Worm (Caenorhabditis elegans) whole organism, young adult: ENCODE measurements around the gene T26C5.5.

ENCODE experiments used
- B0035.1 ChIP-seq: sonication (generic microtip); optimal IDR thresholded peaks from 2 replicates; lab custom pipeline; 2016; ENCODE audit warnings: missing genetic modification characterization, mild to moderate bottlenecking, missing compliant biosample characterization, missing genotype, missing genetic modification reagents
- B0261.1 ChIP-seq: sonication (generic microtip); optimal IDR thresholded peaks from 2 replicates; lab custom pipeline; 2016; ENCODE audit warnings: mild to moderate bottlenecking, missing genetic modification characterization, moderate library complexity, missing compliant biosample characterization
- D2030.7 ChIP-seq: fragments of 200-800 bp; sonication (Bioruptor generic); IDR thresholded peaks from 2 replicates; pipeline ENCODE4 v1.3.6; 2022; ENCODE audit warnings: missing genetic modification reagents, missing genetic modification characterization, missing compliant biosample characterization
- F33H1.4 ChIP-seq: fragments of 200-800 bp; sonication (Bioruptor generic); IDR thresholded peaks from 2 replicates; pipeline ENCODE4 v1.3.6; 2022; ENCODE audit warnings: missing genetic modification reagents, missing genetic modification characterization, missing compliant biosample characterization
- F55B11.4 ChIP-seq: sonication (generic microtip); optimal IDR thresholded peaks from 2 replicates; lab custom pipeline; 2016; ENCODE audit warnings: missing compliant biosample characterization, missing genetic modification characterization, borderline replicate concordance; ENCODE audit not compliant: insufficient read depth
- F57A8.1 ChIP-seq: fragments of 200-800 bp; sonication (Bioruptor generic); optimal IDR thresholded peaks from 2 replicates; lab custom pipeline; 2018; ENCODE audit warnings: mild to moderate bottlenecking, missing genetic modification characterization, moderate library complexity, missing compliant biosample characterization
- T07F8.4 ChIP-seq: sonication (generic microtip); optimal IDR thresholded peaks from 2 replicates; lab custom pipeline; 2016; ENCODE audit warnings: mild to moderate bottlenecking, missing genetic modification characterization, moderate library complexity, missing compliant biosample characterization
- T26A5.8 ChIP-seq: sonication (generic microtip); optimal IDR thresholded peaks from 2 replicates; lab custom pipeline; 2016; ENCODE audit warnings: missing genetic modification characterization, missing compliant biosample characterization
- Y53G8AR.9 ChIP-seq: fragments of 200-800 bp; sonication (Bioruptor generic); conservative IDR thresholded peaks from 2 replicates; pipeline ENCODE4 v1.3.6; 2022; ENCODE audit warnings: missing genetic modification reagents, missing genetic modification characterization, missing compliant biosample characterization
- Y95B8A.8 ChIP-seq: fragments of 200-800 bp; sonication (Bioruptor generic); IDR thresholded peaks from 2 replicates; pipeline ENCODE4 v1.3.6; 2022; ENCODE audit warnings: missing genetic modification reagents, missing genetic modification characterization, missing compliant biosample characterization
- ama-1 ChIP-seq, 3 experiments: fragments of 150-350 bp in 1 of 3; sonication (generic microtip) in 2 of 3; optimal IDR thresholded peaks; 2 replicates each; lab custom pipeline; 2014 to 2018; ENCODE audit warnings: missing biosample characterization in 2 of 3, missing genetic modification characterization in 2 of 3, missing genetic modification reagents in 2 of 3
- aptf-2 ChIP-seq: fragments of 200-800 bp; sonication (Bioruptor generic); conservative IDR thresholded peaks from 2 replicates; pipeline ENCODE4 v1.3.6; 2022; ENCODE audit warnings: missing genetic modification reagents, missing genetic modification characterization, missing compliant biosample characterization
- aptf-3 ChIP-seq: fragments of 200-800 bp; sonication (Bioruptor generic); IDR thresholded peaks from 2 replicates; pipeline ENCODE4 v1.3.6; 2022; ENCODE audit warnings: missing genetic modification characterization, missing compliant biosample characterization
- atf-7 ChIP-seq: sonication (generic microtip); optimal IDR thresholded peaks from 2 replicates; lab custom pipeline; 2017; ENCODE audit warnings: mild to moderate bottlenecking, missing genetic modification characterization, missing compliant biosample characterization
- athp-1 ChIP-seq: sonication (generic microtip); optimal IDR thresholded peaks from 2 replicates; lab custom pipeline; 2017; ENCODE audit warnings: mild to moderate bottlenecking, missing genetic modification characterization, missing compliant biosample characterization
- attf-6 ChIP-seq: fragments of 200-800 bp; sonication (Bioruptor generic); IDR thresholded peaks from 2 replicates; pipeline ENCODE4 v1.3.6; 2022; ENCODE audit warnings: missing genetic modification reagents, missing genetic modification characterization, missing compliant biosample characterization
- ceh-27 ChIP-seq: fragments of 200-800 bp; sonication (Bioruptor generic); optimal IDR thresholded peaks from 2 replicates; lab custom pipeline; 2018; ENCODE audit warnings: mild to moderate bottlenecking, missing genetic modification characterization, moderate library complexity, missing compliant biosample characterization
- chd-7 ChIP-seq: sonication (generic microtip); optimal IDR thresholded peaks from 2 replicates; lab custom pipeline; 2016; ENCODE audit warnings: mild to moderate bottlenecking, missing genetic modification characterization, moderate library complexity, missing compliant biosample characterization
- dpl-1 ChIP-seq: fragments of 150-350 bp; optimal IDR thresholded peaks from 2 replicates; lab custom pipeline; 2014; ENCODE audit warnings: missing biosample characterization, missing genetic modification reagents, missing genetic modification characterization
- efl-1 ChIP-seq: fragments of 150-350 bp; optimal IDR thresholded peaks from 2 replicates; lab custom pipeline; 2014; ENCODE audit warnings: missing biosample characterization, missing genetic modification reagents, missing genetic modification characterization
- hmg-1.2 ChIP-seq: fragments of 200-800 bp; sonication (Bioruptor generic); IDR thresholded peaks from 2 replicates; pipeline ENCODE4 v1.3.6; 2022; ENCODE audit warnings: missing genetic modification reagents, missing genetic modification characterization, missing compliant biosample characterization
- hrde-1 ChIP-seq: sonication (generic microtip); optimal IDR thresholded peaks from 2 replicates; lab custom pipeline; 2016; ENCODE audit warnings: missing genetic modification characterization, mild to moderate bottlenecking, missing compliant biosample characterization, moderate library complexity, missing genotype, missing genetic modification reagents, borderline replicate concordance
- lin-35 ChIP-seq, 3 experiments: fragments of 150-350 bp in 2 of 3; sonication (generic microtip) in 1 of 3; optimal IDR thresholded peaks; 2 replicates each; lab custom pipeline; 2014 to 2018; ENCODE audit warnings: missing biosample characterization in 3 of 3, missing genetic modification characterization in 3 of 3, missing genetic modification reagents in 3 of 3
- lir-1 ChIP-seq: fragments of 200-800 bp; sonication (Bioruptor generic); conservative IDR thresholded peaks from 2 replicates; pipeline ENCODE4 v1.3.6; 2022; ENCODE audit warnings: missing genetic modification reagents, missing genetic modification characterization, missing compliant biosample characterization
- lsy-27 ChIP-seq: sonication (generic microtip); optimal IDR thresholded peaks from 2 replicates; lab custom pipeline; 2017; ENCODE audit warnings: missing genetic modification characterization, mild to moderate bottlenecking, missing compliant biosample characterization, antibody characterized with exemption, missing genotype, borderline replicate concordance; ENCODE audit not compliant: insufficient read depth
- madf-6 ChIP-seq: fragments of 200-800 bp; sonication (Bioruptor generic); IDR thresholded peaks from 2 replicates; pipeline ENCODE4 v1.3.6; 2022; ENCODE audit warnings: missing genetic modification reagents, missing genetic modification characterization, missing compliant biosample characterization
- mes-4 ChIP-seq: sonication (generic microtip); optimal IDR thresholded peaks from 2 replicates; lab custom pipeline; 2016; ENCODE audit warnings: missing genotype, missing genetic modification characterization, missing compliant biosample characterization
- mxl-1 ChIP-seq: sonication (generic microtip); optimal IDR thresholded peaks from 2 replicates; lab custom pipeline; 2016; ENCODE audit warnings: missing genetic modification characterization, missing compliant biosample characterization
- nfyb-1 ChIP-seq: fragments of 200-800 bp; sonication (Bioruptor generic); IDR thresholded peaks from 2 replicates; pipeline ENCODE4 v1.3.6; 2022; ENCODE audit warnings: missing genetic modification reagents, missing genetic modification characterization, missing compliant biosample characterization
- nhr-179 ChIP-seq: sonication (generic microtip); optimal IDR thresholded peaks from 2 replicates; lab custom pipeline; 2016; ENCODE audit warnings: mild to moderate bottlenecking, missing genetic modification characterization, missing compliant biosample characterization
- nhr-27 ChIP-seq: fragments of 200-800 bp; sonication (Bioruptor generic); optimal IDR thresholded peaks from 2 replicates; lab custom pipeline; 2018; ENCODE audit warnings: mild to moderate bottlenecking, missing genetic modification characterization, moderate library complexity, missing compliant biosample characterization
- nhr-80 ChIP-seq: sonication (generic microtip); optimal IDR thresholded peaks from 2 replicates; lab custom pipeline; 2016; ENCODE audit warnings: missing genetic modification characterization, missing compliant biosample characterization
- nhr-90 ChIP-seq: sonication (generic microtip); optimal IDR thresholded peaks from 2 replicates; lab custom pipeline; 2016; ENCODE audit warnings: missing genotype, mild to moderate bottlenecking, missing genetic modification characterization, missing compliant biosample characterization
- pha-4 ChIP-seq: fragments of 150-350 bp; sonication (generic microtip); optimal IDR thresholded peaks from 2 replicates; lab custom pipeline; 2014; ENCODE audit warnings: missing biosample characterization, missing genetic modification reagents, missing genetic modification characterization
- rpc-1 ChIP-seq, 2 experiments: fragments of 150-350 bp in 1 of 2; sonication (generic microtip) in 1 of 2; optimal IDR thresholded peaks; 2 replicates each; lab custom pipeline; 2014 to 2018; ENCODE audit warnings: missing biosample characterization in 1 of 2, missing genetic modification characterization in 1 of 2, missing genetic modification reagents in 1 of 2, missing genotype in 1 of 2
- tbx-9 ChIP-seq: sonication (generic microtip); optimal IDR thresholded peaks from 2 replicates; lab custom pipeline; 2016; ENCODE audit warnings: borderline replicate concordance, missing genetic modification characterization, inconsistent platforms, missing compliant biosample characterization
- unc-62 ChIP-seq: fragments of 150-350 bp; optimal IDR thresholded peaks from 2 replicates; lab custom pipeline; 2014; ENCODE audit warnings: missing biosample characterization, missing genetic modification reagents, missing genetic modification characterization
- xnd-1 ChIP-seq: sonication (generic microtip); optimal IDR thresholded peaks from 2 replicates; lab custom pipeline; 2016; ENCODE audit warnings: missing genotype, missing genetic modification reagents, missing genetic modification characterization, missing compliant biosample characterization
- zfh-2 ChIP-seq: fragments of 200-800 bp; sonication (Bioruptor generic); conservative IDR thresholded peaks from 2 replicates; pipeline ENCODE4 v1.3.6; 2022; ENCODE audit warnings: missing genetic modification reagents, missing genetic modification characterization, missing compliant biosample characterization
- zim-3 ChIP-seq: sonication (generic microtip); optimal IDR thresholded peaks from 2 replicates; lab custom pipeline; 2017; ENCODE audit warnings: mild to moderate bottlenecking, missing genetic modification characterization, moderate library complexity, missing compliant biosample characterization
- ztf-25 ChIP-seq: fragments of 200-800 bp; sonication (Bioruptor generic); IDR thresholded peaks from 2 replicates; pipeline ENCODE4 v1.3.6; 2022; ENCODE audit warnings: missing genetic modification reagents, missing genetic modification characterization, missing compliant biosample characterization
- ztf-28 ChIP-seq: fragments of 200-800 bp; sonication (Bioruptor generic); IDR thresholded peaks from 2 replicates; pipeline ENCODE4 v1.3.6; 2022; ENCODE audit warnings: missing genetic modification reagents, missing genetic modification characterization, missing compliant biosample characterization
- ztf-6 ChIP-seq: fragments of 200-800 bp; sonication (Bioruptor generic); IDR thresholded peaks from 2 replicates; pipeline ENCODE4 v1.3.6; 2022; ENCODE audit warnings: missing genetic modification reagents, missing genetic modification characterization, missing compliant biosample characterization

Gene T26C5.5

DNA sequence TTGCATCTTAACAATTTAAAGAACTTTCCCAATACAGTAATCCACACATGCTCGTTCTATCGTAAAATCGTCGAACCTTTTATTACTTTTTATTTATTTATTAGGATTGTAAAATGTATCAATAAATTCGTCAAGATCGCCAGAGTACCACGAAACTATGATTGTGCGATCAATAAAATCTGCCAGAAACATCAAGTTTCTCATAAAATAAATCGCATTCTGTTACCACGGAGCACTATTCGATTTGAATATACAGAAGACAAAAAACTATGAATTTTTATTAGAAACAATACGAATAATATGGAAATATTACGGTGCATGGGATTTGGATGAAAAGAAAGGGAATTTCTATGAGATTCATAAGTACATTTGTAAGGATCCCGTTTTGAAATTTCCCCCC lies 20.2 kb upstream of the T26C5.5 start, which contains the start of gene C01G6.2:
Gene C01G6.2 (plus strand): TSS at position 301 of the 400 bp plus-strand sequence.
- TF ChIP-seq nhr-80 (tag; lab: Kevin White, UChicago) = no peak

DNA sequence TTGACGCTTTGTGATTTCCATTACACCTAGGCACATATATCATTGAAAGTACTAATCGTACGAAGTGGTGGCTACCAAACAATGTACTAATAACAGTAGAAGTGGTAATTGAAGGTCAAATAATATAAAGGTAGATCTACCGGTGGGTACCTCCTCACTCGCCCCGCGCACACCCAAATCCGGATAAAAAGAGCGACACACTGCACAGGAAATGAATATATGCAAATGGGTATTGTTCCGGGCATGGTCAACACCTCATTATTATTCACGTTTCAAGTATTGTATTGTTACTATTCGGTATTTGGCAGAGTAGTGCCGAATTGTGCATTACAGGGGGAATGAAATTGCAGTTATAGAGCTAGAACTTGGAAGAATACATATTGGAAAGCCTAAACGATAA lies 19.7 kb upstream of the T26C5.5 start:
- TF ChIP-seq lir-1 = no peak
- TF ChIP-seq F57A8.1 = no peak
- no peak for TF ChIP-seq F55B11.4
- no peak for TF ChIP-seq unc-62 (GFP tag; lab: Kevin White, UChicago)
- TF ChIP-seq pha-4 = no peak
- no peak for TF ChIP-seq aptf-3 (GFP tag; lab: Robert Waterston, UW)
- TF ChIP-seq hmg-1.2 (GFP tag; lab: Robert Waterston, UW) = no peak
- no peak for TF ChIP-seq nhr-179 (tag; lab: Kevin White, UChicago)
- TF ChIP-seq athp-1 (tag; lab: Kevin White, UChicago) = no peak
- no peak for TF ChIP-seq lin-35 (GFP tag; optimal IDR thresholded peaks at IDR 0.05; lab: Kevin White, UChicago)
- no peak for TF ChIP-seq attf-6
- TF ChIP-seq ztf-28 (GFP tag; lab: Robert Waterston, UW) = no peak
- no peak for TF ChIP-seq ztf-6 (GFP tag; lab: Robert Waterston, UW)
- TF ChIP-seq lsy-27 (tag; lab: Kevin White, UChicago) = no peak
- no peak for TF ChIP-seq Y53G8AR.9 (GFP tag; lab: Robert Waterston, UW)
- no peak for TF ChIP-seq hrde-1
- TF ChIP-seq ama-1 (optimal IDR thresholded peaks at IDR 0.05; lab: Kevin White, UChicago) = no peak
- TF ChIP-seq ama-1 (GFP tag; optimal IDR thresholded peaks at IDR 0.05; lab: Kevin White, UChicago) = no peak

DNA sequence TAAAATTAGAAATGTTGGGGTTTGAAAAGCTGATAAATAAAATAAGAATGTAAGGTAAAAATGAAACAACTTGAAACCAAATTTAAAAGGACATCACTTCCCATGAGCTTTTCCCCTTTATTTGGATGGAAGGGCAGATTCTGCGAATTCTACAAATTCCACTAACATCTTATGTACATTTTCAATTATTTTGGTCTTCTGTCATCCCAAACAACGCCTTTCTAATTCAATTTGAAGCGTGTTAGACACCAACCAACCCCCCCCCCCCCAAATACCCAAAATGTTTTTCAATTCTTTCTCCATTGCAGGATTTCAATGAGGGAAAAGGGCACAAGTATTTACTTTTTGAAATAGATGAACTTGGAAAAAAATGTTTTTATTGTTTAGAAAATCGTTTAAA lies 19.2 kb upstream of the T26C5.5 start:
- no peak for TF ChIP-seq ceh-27 (GFP tag; lab: Kevin White, UChicago)
- no peak for TF ChIP-seq D2030.7
- no peak for TF ChIP-seq aptf-2 (GFP tag; lab: Robert Waterston, UW)
- no peak for TF ChIP-seq mxl-1 (tag; lab: Kevin White, UChicago)
- TF ChIP-seq ztf-28 (GFP tag; lab: Robert Waterston, UW) = no peak
- no peak for TF ChIP-seq B0261.1 (tag; lab: Kevin White, UChicago)
- TF ChIP-seq T07F8.4 (tag; lab: Kevin White, UChicago) = no peak
- TF ChIP-seq T26A5.8 (tag; lab: Kevin White, UChicago) = no peak
- no peak for TF ChIP-seq mes-4
- TF ChIP-seq xnd-1 = no peak
- no peak for TF ChIP-seq efl-1
- no peak for TF ChIP-seq F33H1.4 (GFP tag; lab: Robert Waterston, UW)
- no peak for TF ChIP-seq rpc-1 (optimal IDR thresholded peaks at IDR 0.05; lab: Kevin White, UChicago)
- TF ChIP-seq rpc-1 (tag; optimal IDR thresholded peaks at IDR 0.05; lab: Kevin White, UChicago) = no peak

DNA sequence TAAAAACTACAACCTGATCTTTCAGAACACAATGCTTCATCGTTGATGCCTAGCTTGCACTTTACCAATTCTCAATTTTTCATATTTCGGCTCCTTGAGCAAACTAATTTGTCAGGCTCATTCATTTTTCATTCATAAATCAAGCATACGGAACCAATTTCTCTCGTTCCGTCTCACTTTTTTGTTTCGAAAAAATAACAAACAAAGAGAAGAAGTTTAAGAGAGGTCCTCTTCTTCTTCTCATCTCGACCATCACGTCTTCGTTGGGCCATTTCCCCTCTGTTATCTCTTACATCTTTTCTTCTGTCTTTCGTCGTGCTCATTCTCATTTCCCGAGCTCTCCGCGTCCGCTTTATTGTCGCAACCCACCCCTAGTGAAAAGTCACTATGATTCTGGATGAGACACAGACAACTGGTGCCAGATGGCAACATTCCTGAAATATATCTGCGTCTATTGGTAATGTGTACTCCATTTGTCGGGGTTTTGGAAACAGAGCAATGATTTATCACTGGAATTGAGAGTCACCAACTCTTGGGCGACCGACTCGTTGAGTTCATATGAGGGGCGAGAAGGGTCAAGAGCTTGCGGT lies 18.2 kb upstream of the T26C5.5 start:
- TF ChIP-seq ztf-6 (GFP tag; lab: Robert Waterston, UW) (no peak), Y95B8A.8 (GFP tag; lab: Robert Waterston, UW) (no peak), tbx-9 (tag; lab: Kevin White, UChicago) (no peak), hmg-1.2 (GFP tag; lab: Robert Waterston, UW) (no peak)
- TF ChIP-seq, all 124 proteins: peak for 0

DNA sequence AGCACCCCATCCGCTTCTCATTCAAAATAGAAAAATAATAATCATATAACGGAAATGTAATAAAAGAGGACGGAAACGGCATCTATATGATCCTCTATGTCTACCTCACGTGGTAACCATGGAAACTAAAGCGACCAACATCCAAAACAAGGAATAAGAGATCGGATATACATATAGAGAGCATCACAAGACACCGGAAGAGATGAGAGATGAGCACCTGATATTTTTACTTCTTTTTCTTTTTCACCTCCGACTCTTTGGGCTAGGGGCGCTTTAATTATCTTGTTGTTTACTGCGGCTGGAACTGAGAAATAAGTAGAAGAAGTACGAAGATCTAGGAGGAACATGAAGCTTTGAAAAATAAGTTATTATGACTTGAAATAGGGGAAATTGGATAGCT lies 17.2 kb upstream of the T26C5.5 start:
- TF ChIP-seq efl-1 (no peak), ceh-27 (GFP tag; lab: Kevin White, UChicago) (no peak), nhr-90 (tag; lab: Kevin White, UChicago) (no peak), atf-7 (tag; lab: Kevin White, UChicago) (no peak), zfh-2 (no peak), lin-35 (GFP tag; optimal IDR thresholded peaks at IDR 0.05; lab: Kevin White, UChicago) (no peak), B0035.1 (tag; lab: Kevin White, UChicago) (no peak), ztf-25 (GFP tag; lab: Robert Waterston, UW) (no peak), zim-3 (tag; lab: Kevin White, UChicago) (no peak), nhr-27 (no peak), nfyb-1 (GFP tag; lab: Robert Waterston, UW) (no peak), chd-7 (tag; lab: Kevin White, UChicago) (no peak), dpl-1 (no peak), madf-6 (GFP tag; lab: Robert Waterston, UW) (no peak)
